Fruit fly (Drosophila melanogaster): ENCODE measurements around the gene Ugt35B1.

DNA sequence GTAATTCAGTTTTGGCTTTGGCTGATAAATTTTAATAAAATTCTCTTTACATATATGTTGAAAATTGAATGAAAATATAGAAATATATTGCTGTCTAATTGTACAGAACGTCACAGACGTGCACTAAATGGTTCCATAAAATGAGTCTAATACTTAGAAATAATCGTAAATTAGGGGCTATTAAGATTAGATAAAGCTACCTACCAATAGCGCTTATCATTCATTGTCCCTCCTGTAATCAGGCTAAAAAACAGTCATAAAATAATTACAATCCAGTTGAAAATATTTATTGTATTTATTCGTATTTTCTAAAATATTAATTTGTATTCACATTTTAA is 3.1 kb upstream of the Ugt35B1 start:
- TF ChIP-seq Dfd (GFP tag; optimal IDR thresholded peaks at IDR 0.05) = no peak
- no peak for TF ChIP-seq fd3F (GFP tag; optimal IDR thresholded peaks at IDR 0.05)
- no peak for TF ChIP-seq Ravus (GFP tag; IDR thresholded peaks at IDR 0.05)
- no peak for TF ChIP-seq TFAM (GFP tag; optimal IDR thresholded peaks at IDR 0.05)
- no peak for TF ChIP-seq Stat92E (GFP tag; optimal IDR thresholded peaks at IDR 0.05)
- no peak for TF ChIP-seq Ets97D (GFP tag; optimal IDR thresholded peaks at IDR 0.05)
- TF ChIP-seq tx (GFP tag; optimal IDR thresholded peaks at IDR 0.05) = no peak
- no peak for TF ChIP-seq Six4 (GFP tag; optimal IDR thresholded peaks at IDR 0.05)
- TF ChIP-seq zen2 (GFP tag; IDR thresholded peaks at IDR 0.05; ENCODE audit: partially characterized antibody) = no peak
